Fruit fly (Drosophila melanogaster) whole organism, prepupa: ENCODE results near the gene CG1136.

Experiments
- CG11762 ChIP-seq: fragments of 200-800 bp; sonication (Bioruptor generic); optimal IDR thresholded peaks from 3 replicates; lab custom pipeline; 2016; ENCODE audit warnings: missing biosample characterization, missing genetic modification characterization; ENCODE audit not compliant: insufficient read depth
- Lpt ChIP-seq: fragments of 200-800 bp; sonication (Bioruptor generic); optimal IDR thresholded peaks from 3 replicates; lab custom pipeline; 2016; ENCODE audit warnings: missing biosample characterization, missing genetic modification characterization
- Sox15 ChIP-seq: fragments of 200-800 bp; sonication (Bioruptor generic); optimal IDR thresholded peaks from 3 replicates; lab custom pipeline; 2016; ENCODE audit warnings: missing biosample characterization, missing genetic modification characterization

DNA sequence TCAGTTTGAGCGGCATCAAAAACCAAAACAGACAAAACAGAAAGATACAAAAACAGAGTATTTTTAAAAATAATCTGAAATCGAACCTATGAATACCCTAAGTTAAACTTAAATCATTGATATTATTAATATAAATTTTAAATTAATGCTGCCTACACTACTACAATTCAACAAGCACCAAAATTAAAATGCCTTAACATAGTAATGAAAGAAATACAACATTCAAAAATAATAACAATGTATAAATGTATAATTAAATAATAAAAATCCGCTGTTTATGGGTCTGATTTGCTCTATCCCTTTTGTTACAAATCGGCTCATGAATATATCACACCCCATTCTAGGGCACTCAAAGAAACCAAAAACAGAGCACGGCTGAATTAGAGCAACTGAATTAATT, 2.7 kb downstream of the CG1136 start:
- TF ChIP-seq CG11762 (GFP tag; lab: Kevin White, UChicago) (no peak), Sox15 (no peak), Lpt (GFP tag; lab: Kevin White, UChicago) (no peak)
